Worm (Caenorhabditis elegans) whole organism, early embryonic: Measurements from ENCODE around the gene M176.10.

Source experiments
- B0310.2 ChIP-seq: sonication (generic microtip); optimal IDR thresholded peaks from 2 replicates; lab custom pipeline; 2016; ENCODE audit warnings: mild to moderate bottlenecking, missing genetic modification characterization, missing compliant biosample characterization
- aly-1 ChIP-seq: sonication (generic microtip); optimal IDR thresholded peaks from 2 replicates; lab custom pipeline; 2016; ENCODE audit warnings: missing genetic modification characterization, missing compliant biosample characterization
- ama-1 ChIP-seq: fragments of 150-350 bp; optimal IDR thresholded peaks from 2 replicates; lab custom pipeline; 2014
- ceh-13 ChIP-seq: fragments of 200-800 bp; sonication (Bioruptor generic); optimal IDR thresholded peaks from 2 replicates; lab custom pipeline; 2018; ENCODE audit warnings: mild to moderate bottlenecking, missing genetic modification characterization, missing compliant biosample characterization
- ceh-36 ChIP-seq: sonication (generic microtip); optimal IDR thresholded peaks from 2 replicates; lab custom pipeline; 2016; ENCODE audit warnings: missing genetic modification characterization, inconsistent platforms, missing compliant biosample characterization
- hmbx-1 ChIP-seq: sonication (generic microtip); optimal IDR thresholded peaks from 2 replicates; lab custom pipeline; 2016; ENCODE audit warnings: mild to moderate bottlenecking, missing genetic modification characterization, missing compliant biosample characterization
- hmg-4 ChIP-seq: fragments of 200-800 bp; sonication (Bioruptor generic); optimal IDR thresholded peaks from 2 replicates; lab custom pipeline; 2018; ENCODE audit warnings: mild to moderate bottlenecking, missing genetic modification characterization, missing compliant biosample characterization
- scrt-1 ChIP-seq: fragments of 200-800 bp; sonication (Bioruptor generic); IDR thresholded peaks from 2 replicates; pipeline ENCODE4 v1.3.6; 2022; ENCODE audit warnings: missing genetic modification characterization, missing compliant biosample characterization
- tbx-37 ChIP-seq: fragments of 200-800 bp; sonication (Bioruptor generic); conservative IDR thresholded peaks from 2 replicates; pipeline ENCODE4 v1.3.6; 2022; ENCODE audit warnings: missing genetic modification reagents, missing genetic modification characterization, missing compliant biosample characterization

DNA sequence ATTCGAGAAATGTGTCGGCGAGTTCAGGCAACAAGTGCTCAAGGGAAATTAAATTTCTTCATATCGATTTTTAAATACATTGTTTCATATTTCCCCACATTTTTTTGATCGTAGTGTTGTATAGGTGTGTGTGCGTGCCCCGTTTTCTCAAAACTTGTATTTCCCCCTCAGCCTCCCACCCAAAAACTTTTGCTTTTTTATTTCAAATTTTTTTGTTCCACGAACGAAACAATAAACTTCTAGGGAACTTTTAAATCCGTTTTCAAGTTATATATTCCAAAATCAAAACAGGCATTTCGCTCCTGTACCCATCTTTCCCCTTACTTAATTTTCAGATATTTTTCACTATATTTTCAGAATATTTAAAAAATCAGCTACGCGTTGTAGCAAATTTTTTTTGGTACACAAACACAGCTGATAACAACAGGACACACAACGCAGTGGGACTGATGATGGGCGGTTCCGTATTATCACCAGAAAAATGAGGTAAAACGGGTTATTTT lies 7.9 kb downstream of the M176.10 start, which contains the start of the genes M176.4 and M176.16:
- TF ChIP-seq ceh-13 (GFP tag; lab: Kevin White, UChicago), result no peak
- TF ChIP-seq ceh-36 (tag; lab: Kevin White, UChicago), result no peak
- no peak for TF ChIP-seq hmg-4 (GFP tag; lab: Kevin White, UChicago)
- no peak for TF ChIP-seq ama-1 (lab: Kevin White, UChicago)
- TF ChIP-seq hmbx-1 (tag; lab: Kevin White, UChicago), result no peak
- no peak for TF ChIP-seq scrt-1 (GFP tag; lab: Robert Waterston, UW)
- no peak for TF ChIP-seq B0310.2 (tag; lab: Kevin White, UChicago)
- TF ChIP-seq tbx-37 (GFP tag; lab: Robert Waterston, UW), result no peak
- no peak for TF ChIP-seq aly-1 (tag; lab: Kevin White, UChicago)
